Fruit fly (Drosophila melanogaster) whole organism, embryonic: ENCODE data around the gene SkpA.

Experiments used
- ATbp ChIP-seq: fragments of 200-800 bp; sonication (Bioruptor generic); optimal IDR thresholded peaks from 2 replicates; lab custom pipeline; 2017; ENCODE audit warnings: missing biosample characterization, mild to moderate bottlenecking, missing genetic modification characterization, missing genetic modification reagents
- CG10147 ChIP-seq: fragments of 200-800 bp; sonication (Bioruptor generic); optimal IDR thresholded peaks from 2 replicates; lab custom pipeline; 2019; ENCODE audit warnings: missing biosample characterization, mild to moderate bottlenecking, missing genetic modification characterization, moderate library complexity
- CG14965 ChIP-seq: fragments of 200-800 bp; sonication (Bioruptor generic); optimal IDR thresholded peaks from 2 replicates; lab custom pipeline; 2016; ENCODE audit warnings: missing biosample characterization, missing genetic modification characterization, borderline replicate concordance
- CG1603 ChIP-seq: fragments of 200-800 bp; sonication (Bioruptor generic); optimal IDR thresholded peaks from 2 replicates; lab custom pipeline; 2019; ENCODE audit warnings: missing biosample characterization, mild to moderate bottlenecking, missing genetic modification characterization, moderate library complexity
- CG17385 ChIP-seq: fragments of 200-800 bp; sonication (Bioruptor generic); optimal IDR thresholded peaks from 3 replicates; lab custom pipeline; 2018; ENCODE audit warnings: missing biosample characterization, mild to moderate bottlenecking, missing genetic modification characterization
- CG1832 ChIP-seq: fragments of 200-800 bp; sonication (Bioruptor generic); optimal IDR thresholded peaks from 2 replicates; lab custom pipeline; 2017; ENCODE audit warnings: missing biosample characterization, mild to moderate bottlenecking, missing genetic modification characterization, inconsistent platforms
- CG2889 ChIP-seq: fragments of 200-800 bp; sonication (Bioruptor generic); IDR thresholded peaks from 3 replicates; pipeline ENCODE4 v1.3.6; 2022; ENCODE audit warnings: missing biosample characterization, missing genetic modification characterization
- CG30431 ChIP-seq: fragments of 200-800 bp; sonication (Bioruptor generic); optimal IDR thresholded peaks from 2 replicates; lab custom pipeline; 2017; ENCODE audit warnings: missing biosample characterization, missing genetic modification characterization
- CG31365 ChIP-seq: fragments of 200-800 bp; sonication (Bioruptor generic); optimal IDR thresholded peaks from 2 replicates; lab custom pipeline; 2018; ENCODE audit warnings: missing biosample characterization, mild to moderate bottlenecking, missing genetic modification characterization
- CG3995 ChIP-seq: fragments of 200-800 bp; sonication (Bioruptor generic); optimal IDR thresholded peaks from 3 replicates; lab custom pipeline; 2016; ENCODE audit warnings: missing biosample characterization, missing genetic modification characterization
- CG4360 ChIP-seq: fragments of 200-800 bp; sonication (Bioruptor generic); IDR thresholded peaks from 2 replicates; pipeline ENCODE4 v1.3.6; 2022; ENCODE audit warnings: missing biosample characterization, missing genetic modification characterization
- CG5180 ChIP-seq: fragments of 200-800 bp; sonication (Bioruptor generic); optimal IDR thresholded peaks from 3 replicates; lab custom pipeline; 2017; ENCODE audit warnings: missing biosample characterization, missing genetic modification characterization, mild to moderate bottlenecking, moderate library complexity, missing genetic modification reagents
- CG6813 ChIP-seq: fragments of 200-800 bp; sonication (Bioruptor generic); optimal IDR thresholded peaks from 2 replicates; lab custom pipeline; 2017; ENCODE audit warnings: missing biosample characterization, missing genetic modification characterization, mild to moderate bottlenecking, moderate library complexity, missing genetic modification reagents
- CG8290 ChIP-seq, 3 experiments: fragments of 200-800 bp; sonication (Bioruptor generic); optimal IDR thresholded peaks; 2 replicates each; lab custom pipeline; 2016 to 2019; ENCODE audit warnings: missing biosample characterization in 3 of 3, missing genetic modification characterization in 3 of 3, mild to moderate bottlenecking in 2 of 3, moderate library complexity in 1 of 3
- CG8478 ChIP-seq: fragments of >200 bp; optimal IDR thresholded peaks from 2 replicates; lab custom pipeline; 2018
- CG9215 ChIP-seq: fragments of 200-800 bp; sonication (Bioruptor generic); IDR thresholded peaks from 2 replicates; pipeline ENCODE4 v1.3.6; 2022; ENCODE audit warnings: missing biosample characterization, missing genetic modification characterization
- CG9437 ChIP-seq: fragments of 200-800 bp; sonication (Bioruptor generic); optimal IDR thresholded peaks from 2 replicates; lab custom pipeline; 2018; ENCODE audit warnings: missing biosample characterization, mild to moderate bottlenecking, missing genetic modification characterization
- CG9727 ChIP-seq: fragments of 200-800 bp; sonication (Bioruptor generic); optimal IDR thresholded peaks from 3 replicates; lab custom pipeline; 2017; ENCODE audit warnings: missing biosample characterization, mild to moderate bottlenecking, missing genetic modification characterization
- D19A ChIP-seq: fragments of 200-800 bp; optimal IDR thresholded peaks from 3 replicates; lab custom pipeline; 2019; ENCODE audit warnings: missing biosample characterization, mild to moderate bottlenecking, missing genetic modification characterization, moderate library complexity
- Dp ChIP-seq: fragments of 200-800 bp; sonication (Bioruptor generic); optimal IDR thresholded peaks from 2 replicates; lab custom pipeline; 2018; ENCODE audit warnings: missing biosample characterization, mild to moderate bottlenecking, missing genetic modification characterization, moderate library complexity
- Ets65A ChIP-seq: fragments of 200-800 bp; sonication (Bioruptor generic); peaks from one replicate; lab custom pipeline; 2016; ENCODE audit warnings: missing biosample characterization, missing genetic modification characterization
- Fer1 ChIP-seq: fragments of 200-800 bp; sonication (Bioruptor generic); optimal IDR thresholded peaks from 2 replicates; lab custom pipeline; 2017; ENCODE audit warnings: missing biosample characterization, mild to moderate bottlenecking, missing genetic modification characterization
- HLHmδ ChIP-seq: fragments of 200-800 bp; sonication (Bioruptor generic); optimal IDR thresholded peaks from 2 replicates; lab custom pipeline; 2018; ENCODE audit warnings: missing biosample characterization, mild to moderate bottlenecking, missing genetic modification characterization, moderate library complexity
- Max ChIP-seq: fragments of 200-800 bp; sonication (Bioruptor generic); optimal IDR thresholded peaks from 2 replicates; lab custom pipeline; 2016; ENCODE audit warnings: missing biosample characterization, mild to moderate bottlenecking, missing genetic modification characterization
- Med ChIP-seq: fragments of 200-800 bp; sonication (Bioruptor generic); peaks from one replicate; lab custom pipeline; 2016; ENCODE audit warnings: missing biosample characterization, missing genetic modification characterization, mild to moderate bottlenecking, inconsistent platforms, moderate library complexity
- Nf-YB ChIP-seq: fragments of 200-800 bp; sonication (Bioruptor generic); optimal IDR thresholded peaks from 3 replicates; lab custom pipeline; 2019; ENCODE audit warnings: missing biosample characterization, mild to moderate bottlenecking, missing genetic modification characterization, moderate library complexity
- Nf-YC ChIP-seq: fragments of 200-800 bp; optimal IDR thresholded peaks from 3 replicates; lab custom pipeline; 2019; ENCODE audit warnings: missing biosample characterization, mild to moderate bottlenecking, missing genetic modification characterization, moderate library complexity
- Sin3A ChIP-seq: fragments of >200 bp; optimal IDR thresholded peaks from 2 replicates; lab custom pipeline; 2018
- Trl ChIP-seq, 3 experiments: fragments of >200 bp in 2 of 3; fragments of 200-800 bp in 1 of 3; sonication (Bioruptor generic) in 1 of 3; optimal IDR thresholded peaks; 2 replicates in 1 of 3; 3 replicates in 2 of 3; lab custom pipeline; 2016 to 2017; ENCODE audit warnings: missing biosample characterization in 1 of 3, missing genetic modification characterization in 1 of 3
- cg ChIP-seq: fragments of 200-800 bp; sonication (Bioruptor generic); optimal IDR thresholded peaks from 3 replicates; lab custom pipeline; 2019; ENCODE audit warnings: missing biosample characterization, mild to moderate bottlenecking, missing genetic modification characterization, moderate library complexity
- chn ChIP-seq: fragments of 200-800 bp; sonication (Bioruptor generic); optimal IDR thresholded peaks from 2 replicates; lab custom pipeline; 2016; ENCODE audit warnings: missing biosample characterization, missing genetic modification characterization
- crp ChIP-seq, 2 experiments: fragments of 200-800 bp; sonication (Bioruptor generic); optimal IDR thresholded peaks; 2 replicates in 1 of 2; 3 replicates in 1 of 2; lab custom pipeline; 2017; ENCODE audit warnings: missing biosample characterization in 2 of 2, missing genetic modification characterization in 2 of 2, mild to moderate bottlenecking in 1 of 2, moderate library complexity in 1 of 2
- dmrt11E ChIP-seq: fragments of 200-800 bp; sonication (Bioruptor generic); optimal IDR thresholded peaks from 3 replicates; lab custom pipeline; 2018; ENCODE audit warnings: missing biosample characterization, mild to moderate bottlenecking, missing genetic modification characterization, moderate library complexity
- insv ChIP-seq, 2 experiments: fragments of 200-800 bp; sonication (Bioruptor generic); optimal IDR thresholded peaks; 3 replicates each; lab custom pipeline; 2016 to 2018; ENCODE audit warnings: missing biosample characterization in 2 of 2, missing genetic modification characterization in 2 of 2
- inv ChIP-seq: fragments of 200-800 bp; sonication (Bioruptor generic); IDR thresholded peaks from 2 replicates; pipeline ENCODE4 v1.3.6; 2022; ENCODE audit warnings: missing biosample characterization, missing genetic modification characterization; ENCODE audit not compliant: partially characterized antibody
- lola ChIP-seq, 3 experiments: fragments of >200 bp in 2 of 3; fragments of 200-800 bp in 1 of 3; sonication (Bioruptor generic) in 1 of 3; optimal IDR thresholded peaks; 2 replicates each; lab custom pipeline; 2017 to 2019; ENCODE audit warnings: missing biosample characterization in 3 of 3, missing genetic modification characterization in 3 of 3, mild to moderate bottlenecking in 1 of 3, moderate library complexity in 1 of 3
- lov ChIP-seq, 2 experiments: fragments of 200-800 bp in 1 of 2; fragments of >200 bp in 1 of 2; sonication (Bioruptor generic) in 1 of 2; IDR thresholded peaks in 1 of 2; optimal IDR thresholded peaks in 1 of 2; 2 replicates in 1 of 2; 3 replicates in 1 of 2; pipeline versions ENCODE4 v1.3.6 to Lab custom; 2017 to 2022; ENCODE audit warnings: missing biosample characterization in 1 of 2, missing genetic modification characterization in 1 of 2
- nerfin-1 ChIP-seq: fragments of 200-800 bp; sonication (Bioruptor generic); optimal IDR thresholded peaks from 3 replicates; lab custom pipeline; 2019; ENCODE audit warnings: missing biosample characterization, mild to moderate bottlenecking, missing genetic modification characterization, moderate library complexity
- nmo ChIP-seq: fragments of 200-800 bp; sonication (Bioruptor generic); optimal IDR thresholded peaks from 2 replicates; lab custom pipeline; 2018; ENCODE audit warnings: missing biosample characterization, mild to moderate bottlenecking, missing genetic modification characterization, moderate library complexity
- onecut ChIP-seq: fragments of 200-800 bp; sonication (Bioruptor generic); IDR thresholded peaks from 2 replicates; pipeline ENCODE4 v1.3.6; 2022; ENCODE audit warnings: missing biosample characterization, missing genetic modification characterization
- p53 ChIP-seq: fragments of 200-800 bp; sonication (Bioruptor generic); optimal IDR thresholded peaks from 2 replicates; lab custom pipeline; 2016; ENCODE audit warnings: missing biosample characterization, missing genetic modification characterization
- pzg ChIP-seq: fragments of 200-800 bp; sonication (Bioruptor generic); optimal IDR thresholded peaks from 3 replicates; lab custom pipeline; 2018; ENCODE audit warnings: missing biosample characterization, mild to moderate bottlenecking, missing genetic modification characterization, moderate library complexity
- salm ChIP-seq: fragments of 200-800 bp; sonication (Bioruptor generic); optimal IDR thresholded peaks from 2 replicates; lab custom pipeline; 2018; ENCODE audit warnings: missing biosample characterization, mild to moderate bottlenecking, missing genetic modification characterization
- stwl ChIP-seq: fragments of 200-800 bp; sonication (Bioruptor generic); optimal IDR thresholded peaks from 3 replicates; lab custom pipeline; 2018; ENCODE audit warnings: missing biosample characterization, mild to moderate bottlenecking, missing genetic modification characterization, moderate library complexity
- unpg ChIP-seq: fragments of 200-800 bp; sonication (Bioruptor generic); optimal IDR thresholded peaks from 3 replicates; lab custom pipeline; 2018; ENCODE audit warnings: missing biosample characterization, mild to moderate bottlenecking, missing genetic modification characterization, moderate library complexity

The SkpA gene

DNA sequence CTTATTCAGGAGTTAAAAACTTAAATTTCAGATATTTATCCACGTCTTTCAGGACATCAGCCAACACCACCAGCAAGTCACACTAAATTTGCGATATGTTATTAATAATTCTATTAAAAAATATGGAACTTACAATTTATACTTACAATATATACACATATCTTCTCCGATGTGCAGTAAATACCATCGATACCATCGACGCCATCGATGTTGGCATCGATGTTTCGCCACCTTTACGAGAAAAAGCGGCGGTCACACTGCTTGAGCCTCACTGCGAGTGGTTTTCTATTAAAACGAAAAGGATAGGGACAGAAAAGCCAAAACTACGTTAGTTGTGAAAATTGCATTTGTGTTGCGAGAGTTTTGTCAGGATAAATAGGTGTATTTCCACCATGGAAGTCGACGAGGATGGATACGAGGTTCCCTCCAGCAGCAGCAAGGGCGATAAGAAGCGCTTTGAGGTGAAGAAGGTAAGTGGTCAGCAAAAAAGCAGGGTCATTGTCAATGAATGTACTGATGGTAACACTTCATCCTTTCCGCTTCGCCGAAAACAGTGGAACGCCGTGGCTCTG, 8.8 kb upstream of the SkpA start, which contains the start of gene Roc1a (continued):
- peak; percentile 23 for TF ChIP-seq CG9727
- TF ChIP-seq Ets65A (GFP tag; lab: Kevin White, UChicago) = peak; percentile 86
- no peak for TF ChIP-seq p53 (GFP tag; lab: Kevin White, UChicago)
- peak; percentile 36 for TF ChIP-seq CG1603 (tag; lab: Kevin White, UChicago)
- TF ChIP-seq inv (GFP tag; lab: Robert Waterston, UW) = peak; percentile 70
- no peak for TF ChIP-seq onecut (GFP tag; lab: Robert Waterston, UW)
- peak in 1 of 3 experiments; percentile 13 for TF ChIP-seq lola (GFP tag; optimal IDR thresholded peaks at IDR 0.05; lab: Kevin White, UChicago)
- TF ChIP-seq, all 482 proteins: peak for 72

DNA sequence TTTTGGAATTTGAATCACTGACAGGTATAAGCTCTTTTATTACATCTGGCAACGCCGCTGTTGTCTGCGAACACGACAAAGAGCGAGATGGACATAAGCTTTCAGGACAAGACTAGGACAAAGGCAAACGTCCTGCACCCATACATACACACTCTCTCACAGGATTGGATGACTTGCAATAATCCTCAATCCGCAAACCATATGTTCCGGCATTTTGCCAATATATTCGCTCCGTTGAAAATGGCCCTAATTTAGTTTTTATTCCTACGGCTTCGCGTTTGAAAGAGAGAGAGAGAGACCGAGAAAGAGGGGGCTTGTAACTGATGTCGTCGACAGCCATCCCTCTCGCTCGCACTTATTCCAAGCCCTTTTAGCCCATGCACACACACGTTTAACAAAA, 1.7 kb upstream of the SkpA start:
- TF ChIP-seq CG8478 (lab: Kevin White, UChicago) (peak; percentile 82), Fer1 (GFP tag; lab: Kevin White, UChicago) (peak; percentile 17), insv (GFP tag; optimal IDR thresholded peaks at IDR 0.05; lab: Kevin White, UChicago) (no peak), pzg (GFP tag; lab: Kevin White, UChicago) (peak; percentile 31), CG1603 (tag; lab: Kevin White, UChicago) (peak; percentile 14), Med (GFP tag; lab: Kevin White, UChicago) (peak; percentile 64), CG14965 (no peak), CG9215 (peak; percentile 52), Nf-YB (peak; percentile 12), CG17385 (no peak), crp (GFP tag; optimal IDR thresholded peaks at IDR 0.05; lab: Kevin White, UChicago) (peak in 1 of 2 experiments; percentile 75), Dp (peak; percentile 25), unpg (GFP tag; lab: Kevin White, UChicago) (no peak), CG8290 (GFP tag; optimal IDR thresholded peaks at IDR 0.05; lab: Kevin White, UChicago) (no peak), CG8290 (tag; optimal IDR thresholded peaks at IDR 0.05; lab: Kevin White, UChicago) (peak in 1 of 2 experiments; percentile 2), onecut (GFP tag; lab: Robert Waterston, UW) (peak; percentile 58), CG2889 (GFP tag; lab: Robert Waterston, UW) (no peak), CG1832 (GFP tag; lab: Kevin White, UChicago) (peak; percentile 78), CG4360 (GFP tag; lab: Robert Waterston, UW) (no peak), nerfin-1 (peak; percentile 62), nmo (GFP tag; lab: Kevin White, UChicago) (peak; percentile 2), CG30431 (GFP tag; lab: Kevin White, UChicago) (no peak), Nf-YC (tag; lab: Kevin White, UChicago) (peak; percentile 69), Sin3A (no peak), stwl (peak; percentile 5), cg (GFP tag; lab: Kevin White, UChicago) (peak; percentile 14)
- TF ChIP-seq, all 482 proteins: peak for 17

DNA sequence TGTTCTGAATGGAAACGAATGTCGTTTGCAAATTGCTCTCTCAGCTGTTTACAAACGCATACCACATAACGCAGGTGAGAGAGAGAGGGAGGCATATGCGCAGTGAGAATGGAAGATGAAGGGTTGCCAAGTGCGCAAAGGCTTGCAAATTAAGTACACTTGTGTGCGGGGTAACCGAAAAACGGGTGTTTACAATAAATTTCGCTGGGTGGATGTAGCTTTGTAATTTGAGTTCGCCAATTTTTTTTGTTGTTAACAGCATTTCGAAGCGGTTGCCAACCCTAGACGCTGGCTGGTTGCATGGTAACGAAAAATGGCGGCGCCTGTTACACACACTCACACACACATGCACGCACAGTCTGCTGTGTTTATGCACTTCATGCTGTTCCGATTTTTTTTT, 965 bp upstream of the SkpA start:
- TF ChIP-seq D19A (tag; lab: Kevin White, UChicago) = peak; percentile 88
- peak; percentile 92 for TF ChIP-seq salm
- peak; percentile 89 for TF ChIP-seq CG5180 (GFP tag; lab: Kevin White, UChicago)
- peak; percentile 79 for TF ChIP-seq CG3995
- peak; percentile 86 for TF ChIP-seq CG10147 (GFP tag; lab: Kevin White, UChicago)
- peak; percentile 90 for TF ChIP-seq CG9215
- peak; percentile 51 to 83 for TF ChIP-seq Trl (optimal IDR thresholded peaks at IDR 0.05; lab: Kevin White, UChicago)
- TF ChIP-seq Trl (GFP tag; optimal IDR thresholded peaks at IDR 0.05; lab: Kevin White, UChicago) = peak; percentile 96
- no peak for TF ChIP-seq lov (optimal IDR thresholded peaks at IDR 0.05; lab: Kevin White, UChicago)
- TF ChIP-seq lov (GFP tag; IDR thresholded peaks at IDR 0.05; lab: Robert Waterston, UW) = peak; percentile 96
- peak; percentile 85 for TF ChIP-seq CG9437 (GFP tag; lab: Kevin White, UChicago)
- TF ChIP-seq chn = peak; percentile 95
- peak; percentile 98 for TF ChIP-seq CG6813 (GFP tag; lab: Kevin White, UChicago)
- TF ChIP-seq CG31365 (tag; lab: Kevin White, UChicago) = peak; percentile 87
- TF ChIP-seq ATbp = peak; percentile 97
- TF ChIP-seq CG8290 (GFP tag; optimal IDR thresholded peaks at IDR 0.05; lab: Kevin White, UChicago) = peak; percentile 90
- TF ChIP-seq CG8290 (tag; optimal IDR thresholded peaks at IDR 0.05; lab: Kevin White, UChicago) = peak; percentile 87 to 99
- peak; percentile 86 for TF ChIP-seq Max (GFP tag; lab: Kevin White, UChicago)
- TF ChIP-seq HLHmδ (GFP tag; lab: Kevin White, UChicago) = peak; percentile 60
- TF ChIP-seq dmrt11E (tag; lab: Kevin White, UChicago) = peak; percentile 87
